Fruit fly (Drosophila melanogaster): ENCODE results near the gene CG7800.

dm6 chr3R:8239472-8240301, 21.9 kb downstream of the CG7800 start:
- TF ChIP-seq fd59A (GFP tag; optimal IDR thresholded peaks at IDR 0.05) (peak; percentile 83), OdsH (GFP tag; optimal IDR thresholded peaks at IDR 0.05) (peak; percentile 90), CG6854 (GFP tag; optimal IDR thresholded peaks at IDR 0.05) (peak; percentile 69), CG10631 (GFP tag; optimal IDR thresholded peaks at IDR 0.05) (peak; percentile 90)
